Worm (Caenorhabditis elegans): ENCODE measurements around the gene spig-8.

ce11 chrV:7085518-7086104, 30.9 kb downstream of the spig-8 start, which contains the start of gene VC5.2:
- TF ChIP-seq unc-130 (GFP tag; optimal IDR thresholded peaks at IDR 0.05), result no peak
- no peak for TF ChIP-seq rpc-1 (optimal IDR thresholded peaks at IDR 0.05)
- TF ChIP-seq rpc-1 (tag; optimal IDR thresholded peaks at IDR 0.05), result no peak

Data from whole organism, young adult.